Fruit fly (Drosophila melanogaster) whole organism, embryonic: ENCODE measurements around the gene Elo68alpha.

Experiments
- B-H1 ChIP-seq: fragments of 200-800 bp; sonication (Bioruptor generic); IDR thresholded peaks from 3 replicates; pipeline ENCODE4 v1.3.6; 2022; ENCODE audit warnings: missing biosample characterization, missing genetic modification characterization
- CG10267 ChIP-seq: fragments of 200-800 bp; sonication (Bioruptor generic); optimal IDR thresholded peaks from 2 replicates; lab custom pipeline; 2018; ENCODE audit warnings: missing biosample characterization, mild to moderate bottlenecking, missing genetic modification characterization, moderate library complexity
- CG10462 ChIP-seq: fragments of 200-800 bp; sonication (Bioruptor generic); optimal IDR thresholded peaks from 2 replicates; lab custom pipeline; 2016; ENCODE audit warnings: missing biosample characterization, missing genetic modification characterization
- CG11456 ChIP-seq: fragments of 200-800 bp; sonication (Bioruptor generic); IDR thresholded peaks from 3 replicates; pipeline ENCODE4 v1.3.6; 2022; ENCODE audit warnings: missing biosample characterization, missing genetic modification characterization
- CG12391 ChIP-seq: fragments of 200-800 bp; sonication (Bioruptor generic); optimal IDR thresholded peaks from 3 replicates; lab custom pipeline; 2018; ENCODE audit warnings: missing biosample characterization, mild to moderate bottlenecking, missing genetic modification characterization, moderate library complexity
- CG12744 ChIP-seq: fragments of 200-800 bp; sonication (Bioruptor generic); optimal IDR thresholded peaks from 2 replicates; lab custom pipeline; 2016; ENCODE audit warnings: missing biosample characterization, missing genetic modification characterization
- CG14860 ChIP-seq: fragments of 200-800 bp; sonication (Bioruptor generic); IDR thresholded peaks from 3 replicates; pipeline ENCODE4 v1.3.6; 2022; ENCODE audit warnings: missing biosample characterization, missing genetic modification characterization; ENCODE audit not compliant: partially characterized antibody
- CG15601 ChIP-seq: fragments of 200-800 bp; sonication (Bioruptor generic); optimal IDR thresholded peaks from 3 replicates; lab custom pipeline; 2019; ENCODE audit warnings: missing biosample characterization, mild to moderate bottlenecking, missing genetic modification characterization, moderate library complexity
- CG15696 ChIP-seq: fragments of 200-800 bp; sonication (Bioruptor generic); optimal IDR thresholded peaks from 2 replicates; lab custom pipeline; 2019; ENCODE audit warnings: missing biosample characterization, mild to moderate bottlenecking, missing genetic modification characterization, moderate library complexity
- CG18599 ChIP-seq: fragments of 200-800 bp; sonication (Bioruptor generic); optimal IDR thresholded peaks from 3 replicates; lab custom pipeline; 2017; ENCODE audit warnings: missing biosample characterization, missing genetic modification characterization, mild to moderate bottlenecking, moderate library complexity, missing genetic modification reagents
- CG18619 ChIP-seq: fragments of 200-800 bp; sonication (Bioruptor generic); optimal IDR thresholded peaks from 3 replicates; lab custom pipeline; 2017; ENCODE audit warnings: missing biosample characterization, mild to moderate bottlenecking, missing genetic modification characterization
- CG33213 ChIP-seq: fragments of 200-800 bp; sonication (Bioruptor generic); optimal IDR thresholded peaks from 3 replicates; lab custom pipeline; 2016; ENCODE audit warnings: missing biosample characterization, missing genetic modification characterization
- CG3407 ChIP-seq: fragments of 200-800 bp; sonication (Bioruptor generic); optimal IDR thresholded peaks from 2 replicates; lab custom pipeline; 2018; ENCODE audit warnings: missing biosample characterization, mild to moderate bottlenecking, missing genetic modification characterization
- CG34376 ChIP-seq: fragments of 200-800 bp; sonication (Bioruptor generic); optimal IDR thresholded peaks from 2 replicates; lab custom pipeline; 2018; ENCODE audit warnings: missing biosample characterization, mild to moderate bottlenecking, missing genetic modification characterization
- CG3838 ChIP-seq: fragments of 200-800 bp; sonication (Bioruptor generic); optimal IDR thresholded peaks from 3 replicates; lab custom pipeline; 2016; ENCODE audit warnings: missing biosample characterization, missing genetic modification characterization
- CG4360 ChIP-seq: fragments of 200-800 bp; sonication (Bioruptor generic); IDR thresholded peaks from 2 replicates; pipeline ENCODE4 v1.3.6; 2022; ENCODE audit warnings: missing biosample characterization, missing genetic modification characterization
- CG4404 ChIP-seq: fragments of 200-800 bp; sonication (Bioruptor generic); IDR thresholded peaks from 2 replicates; pipeline ENCODE4 v1.3.6; 2022; ENCODE audit warnings: missing biosample characterization, missing genetic modification characterization
- CG6254 ChIP-seq: fragments of 200-800 bp; sonication (Bioruptor generic); optimal IDR thresholded peaks from 3 replicates; lab custom pipeline; 2017; ENCODE audit warnings: mild to moderate bottlenecking, missing biosample characterization, missing genetic modification reagents, missing genetic modification characterization
- CG6689 ChIP-seq: fragments of 200-800 bp; sonication (Bioruptor generic); IDR thresholded peaks from 2 replicates; pipeline ENCODE4 v1.3.6; 2022; ENCODE audit warnings: missing biosample characterization, missing genetic modification characterization
- Camta ChIP-seq: fragments of 200-800 bp; sonication (Bioruptor generic); optimal IDR thresholded peaks from 2 replicates; lab custom pipeline; 2016; ENCODE audit warnings: missing biosample characterization, missing genetic modification characterization
- CrebB ChIP-seq: fragments of 200-800 bp; sonication (Bioruptor generic); optimal IDR thresholded peaks from 3 replicates; lab custom pipeline; 2018; ENCODE audit warnings: missing biosample characterization, mild to moderate bottlenecking, missing genetic modification characterization
- D19B ChIP-seq: fragments of 200-800 bp; sonication (Bioruptor generic); optimal IDR thresholded peaks from 2 replicates; lab custom pipeline; 2017; ENCODE audit warnings: missing biosample characterization, mild to moderate bottlenecking, missing genetic modification characterization
- Dek ChIP-seq: fragments of 200-800 bp; sonication (Bioruptor generic); optimal IDR thresholded peaks from 3 replicates; lab custom pipeline; 2019; ENCODE audit warnings: missing biosample characterization, mild to moderate bottlenecking, missing genetic modification characterization, moderate library complexity
- Dip3 ChIP-seq: fragments of 200-800 bp; sonication (Bioruptor generic); optimal IDR thresholded peaks from 3 replicates; lab custom pipeline; 2016; ENCODE audit warnings: missing biosample characterization, missing genetic modification characterization
- Doc2 ChIP-seq: fragments of 200-800 bp; sonication (Bioruptor generic); IDR thresholded peaks from 2 replicates; pipeline ENCODE4 v1.3.6; 2022; ENCODE audit warnings: missing biosample characterization, missing genetic modification characterization
- Jarid2 ChIP-seq: fragments of 200-800 bp; sonication (Bioruptor generic); optimal IDR thresholded peaks from 3 replicates; lab custom pipeline; 2017; ENCODE audit warnings: mild to moderate bottlenecking, missing biosample characterization, missing genetic modification reagents, missing genetic modification characterization
- MESR4 ChIP-seq: fragments of 200-800 bp; sonication (Bioruptor generic); optimal IDR thresholded peaks from 2 replicates; lab custom pipeline; 2018; ENCODE audit warnings: missing biosample characterization, mild to moderate bottlenecking, missing genetic modification characterization, moderate library complexity
- Nf-YB ChIP-seq: fragments of 200-800 bp; sonication (Bioruptor generic); optimal IDR thresholded peaks from 3 replicates; lab custom pipeline; 2019; ENCODE audit warnings: missing biosample characterization, mild to moderate bottlenecking, missing genetic modification characterization, moderate library complexity
- Nf-YC ChIP-seq: fragments of 200-800 bp; optimal IDR thresholded peaks from 3 replicates; lab custom pipeline; 2019; ENCODE audit warnings: missing biosample characterization, mild to moderate bottlenecking, missing genetic modification characterization, moderate library complexity
- Rx ChIP-seq: fragments of 200-800 bp; sonication (Bioruptor generic); IDR thresholded peaks from 2 replicates; pipeline ENCODE4 v1.3.6; 2022; ENCODE audit warnings: missing biosample characterization, missing genetic modification characterization
- Xrp1 ChIP-seq: fragments of 200-800 bp; sonication (Bioruptor generic); IDR thresholded peaks from 2 replicates; pipeline ENCODE4 v1.3.6; 2022; ENCODE audit warnings: missing biosample characterization, missing genetic modification characterization
- bbx ChIP-seq: fragments of 200-800 bp; sonication (Bioruptor generic); IDR thresholded peaks from 2 replicates; pipeline ENCODE4 v1.3.6; 2022; ENCODE audit warnings: missing biosample characterization, missing genetic modification characterization; ENCODE audit not compliant: partially characterized antibody
- bigmax ChIP-seq: fragments of 200-800 bp; sonication (Bioruptor generic); optimal IDR thresholded peaks from 2 replicates; lab custom pipeline; 2018; ENCODE audit warnings: missing biosample characterization, mild to moderate bottlenecking, missing genetic modification characterization
- dm ChIP-seq: fragments of 200-800 bp; sonication (Bioruptor generic); optimal IDR thresholded peaks from 3 replicates; lab custom pipeline; 2016; ENCODE audit warnings: missing biosample characterization, missing genetic modification characterization
- emc ChIP-seq: fragments of 200-800 bp; sonication (Bioruptor generic); optimal IDR thresholded peaks from 2 replicates; lab custom pipeline; 2016; ENCODE audit warnings: missing biosample characterization, missing genetic modification characterization
- exex ChIP-seq: fragments of 200-800 bp; sonication (Bioruptor generic); optimal IDR thresholded peaks from 4 replicates; lab custom pipeline; 2018; ENCODE audit warnings: missing biosample characterization, mild to moderate bottlenecking, missing genetic modification characterization, moderate library complexity
- gro ChIP-seq: fragments of 200-800 bp; sonication (Bioruptor generic); optimal IDR thresholded peaks from 2 replicates; lab custom pipeline; 2016; ENCODE audit warnings: missing biosample characterization, missing genetic modification characterization
- gt ChIP-seq: fragments of 200-800 bp; sonication (Bioruptor generic); IDR thresholded peaks from 2 replicates; pipeline ENCODE4 v1.3.6; 2022; ENCODE audit warnings: missing biosample characterization, missing genetic modification characterization
- hkb ChIP-seq, 2 experiments: fragments of 200-800 bp in 1 of 2; fragments of >200 bp in 1 of 2; sonication (Bioruptor generic) in 1 of 2; IDR thresholded peaks in 1 of 2; optimal IDR thresholded peaks in 1 of 2; 2 replicates each; pipeline versions ENCODE4 v1.3.6 to Lab custom; 2017 to 2022; ENCODE audit warnings: missing biosample characterization in 1 of 2, missing genetic modification characterization in 1 of 2
- jing ChIP-seq: fragments of 200-800 bp; sonication (Bioruptor generic); optimal IDR thresholded peaks from 2 replicates; lab custom pipeline; 2018; ENCODE audit warnings: missing biosample characterization, mild to moderate bottlenecking, missing genetic modification characterization
- jumu ChIP-seq: fragments of 200-800 bp; sonication (Bioruptor generic); optimal IDR thresholded peaks from 3 replicates; lab custom pipeline; 2016; ENCODE audit warnings: missing biosample characterization, missing genetic modification characterization
- kah ChIP-seq: fragments of 200-800 bp; sonication (Bioruptor generic); optimal IDR thresholded peaks from 2 replicates; lab custom pipeline; 2018; ENCODE audit warnings: missing biosample characterization, mild to moderate bottlenecking, missing genetic modification characterization
- prd ChIP-seq, 3 experiments: fragments of >200 bp in 2 of 3; fragments of 200-800 bp in 1 of 3; sonication (Bioruptor generic) in 1 of 3; optimal IDR thresholded peaks in 2 of 3; IDR thresholded peaks in 1 of 3; 2 replicates in 2 of 3; 3 replicates in 1 of 3; pipeline versions ENCODE4 v1.3.6 to Lab custom; 2017 to 2022; ENCODE audit warnings: missing biosample characterization in 1 of 3, missing genetic modification characterization in 1 of 3
- ranshi ChIP-seq: fragments of 200-800 bp; sonication (Bioruptor generic); IDR thresholded peaks from 2 replicates; pipeline ENCODE4 v1.3.6; 2022; ENCODE audit warnings: missing biosample characterization, missing genetic modification characterization
- ro ChIP-seq: fragments of 200-800 bp; sonication (Bioruptor generic); IDR thresholded peaks from 2 replicates; pipeline ENCODE4 v1.3.6; 2022; ENCODE audit warnings: missing biosample characterization, missing genetic modification characterization
- run ChIP-seq: fragments of 200-800 bp; sonication (Bioruptor generic); optimal IDR thresholded peaks from 3 replicates; lab custom pipeline; 2018; ENCODE audit warnings: missing biosample characterization, mild to moderate bottlenecking, missing genetic modification characterization
- seq ChIP-seq: fragments of 200-800 bp; sonication (Bioruptor generic); IDR thresholded peaks from 2 replicates; pipeline ENCODE4 v1.3.6; 2022; ENCODE audit warnings: missing biosample characterization, missing genetic modification characterization
- slou ChIP-seq: fragments of 200-800 bp; sonication (Bioruptor generic); optimal IDR thresholded peaks from 3 replicates; lab custom pipeline; 2016; ENCODE audit warnings: missing biosample characterization, missing genetic modification characterization
- zfh1 ChIP-seq: fragments of 200-800 bp; sonication (Bioruptor generic); IDR thresholded peaks from 3 replicates; pipeline ENCODE4 v1.3.6; 2022; ENCODE audit warnings: missing biosample characterization, missing genetic modification characterization

The Elo68alpha gene

dm6 chr3L:11084557-11085231, 18.1 kb downstream of the Elo68alpha start (continued):
- TF ChIP-seq seq (peak; percentile 95), CG6689 (GFP tag; lab: Robert Waterston, UW) (peak; percentile 96), CG10267 (peak; percentile 94), dm (GFP tag; lab: Kevin White, UChicago) (peak; percentile 94), Dek (tag; lab: Kevin White, UChicago) (peak; percentile 90), prd (optimal IDR thresholded peaks at IDR 0.05; lab: Kevin White, UChicago) (no peak), prd (GFP tag; IDR thresholded peaks at IDR 0.05; lab: Robert Waterston, UW) (peak; percentile 98), zfh1 (GFP tag; lab: Robert Waterston, UW) (peak; percentile 98), ranshi (peak; percentile 96), CG18599 (GFP tag; lab: Kevin White, UChicago) (peak; percentile 92), slou (peak; percentile 87), MESR4 (GFP tag; lab: Kevin White, UChicago) (peak; percentile 56), Xrp1 (GFP tag; lab: Robert Waterston, UW) (peak; percentile 98), bbx (GFP tag; lab: Robert Waterston, UW) (no peak), CG34376 (peak; percentile 78), CG3407 (peak; percentile 94), run (tag; lab: Kevin White, UChicago) (peak; percentile 92), CrebB (tag; lab: Kevin White, UChicago) (peak; percentile 95), CG18619 (GFP tag; lab: Kevin White, UChicago) (peak; percentile 93), Jarid2 (GFP tag; lab: Kevin White, UChicago) (peak; percentile 83), kah (GFP tag; lab: Kevin White, UChicago) (peak; percentile 93), D19B (GFP tag; lab: Kevin White, UChicago) (peak; percentile 66), hkb (optimal IDR thresholded peaks at IDR 0.05; lab: Kevin White, UChicago) (no peak), hkb (GFP tag; IDR thresholded peaks at IDR 0.05; lab: Robert Waterston, UW) (peak; percentile 98), B-H1 (GFP tag; lab: Robert Waterston, UW) (peak; percentile 95), CG15696 (tag; lab: Kevin White, UChicago) (peak; percentile 93), CG33213 (GFP tag; lab: Kevin White, UChicago) (peak; percentile 96), jumu (GFP tag; lab: Kevin White, UChicago) (peak; percentile 95), CG15601 (tag; lab: Kevin White, UChicago) (peak; percentile 98), gt (GFP tag; lab: Robert Waterston, UW) (peak; percentile 83), CG6254 (GFP tag; lab: Kevin White, UChicago) (peak; percentile 96), jing (GFP tag; lab: Kevin White, UChicago) (peak; percentile 93), CG10462 (GFP tag; lab: Kevin White, UChicago) (peak; percentile 97), Nf-YC (tag; lab: Kevin White, UChicago) (no peak), Rx (GFP tag; lab: Robert Waterston, UW) (peak; percentile 95), CG12744 (GFP tag; lab: Kevin White, UChicago) (peak; percentile 96), Nf-YB (GFP tag; lab: Kevin White, UChicago) (peak; percentile 88), CG4360 (GFP tag; lab: Robert Waterston, UW) (peak; percentile 86), gro (GFP tag; lab: Kevin White, UChicago) (peak; percentile 82), CG4404 (GFP tag; lab: Robert Waterston, UW) (peak; percentile 91), bigmax (GFP tag; lab: Kevin White, UChicago) (peak; percentile 28), emc (GFP tag; lab: Kevin White, UChicago) (peak; percentile 82), Dip3 (GFP tag; lab: Kevin White, UChicago) (peak; percentile 89), CG11456 (GFP tag; lab: Robert Waterston, UW) (peak; percentile 90), CG14860 (GFP tag; lab: Robert Waterston, UW) (no peak), exex (tag; lab: Kevin White, UChicago) (peak; percentile 22), CG3838 (GFP tag; lab: Kevin White, UChicago) (peak; percentile 92), CG12391 (tag; lab: Kevin White, UChicago) (peak; percentile 98), Doc2 (peak; percentile 80), Camta (peak; percentile 97), ro (GFP tag; lab: Robert Waterston, UW) (peak; percentile 86)
